Fruit fly (Drosophila melanogaster) Kc167 (cell line): Measurements from ENCODE around the gene CG10969.

Source experiments
- Myc ChIP-seq: fragments of >200 bp; optimal IDR thresholded peaks from 2 replicates; lab custom pipeline; 2017; ENCODE audit warnings: missing external identifiers
- Sin3A ChIP-seq: fragments of >200 bp; optimal IDR thresholded peaks from 2 replicates; lab custom pipeline; 2018; ENCODE audit warnings: missing external identifiers
- h ChIP-seq: fragments of >200 bp; optimal IDR thresholded peaks from 3 replicates; lab custom pipeline; 2018; ENCODE audit warnings: missing external identifiers
- psq ChIP-seq: fragments of >200 bp; optimal IDR thresholded peaks from 2 replicates; lab custom pipeline; 2017; ENCODE audit warnings: missing external identifiers
- ttk ChIP-seq: sonication (Bioruptor generic); optimal IDR thresholded peaks from 2 replicates; lab custom pipeline; 2017; ENCODE audit warnings: missing external identifiers

DNA sequence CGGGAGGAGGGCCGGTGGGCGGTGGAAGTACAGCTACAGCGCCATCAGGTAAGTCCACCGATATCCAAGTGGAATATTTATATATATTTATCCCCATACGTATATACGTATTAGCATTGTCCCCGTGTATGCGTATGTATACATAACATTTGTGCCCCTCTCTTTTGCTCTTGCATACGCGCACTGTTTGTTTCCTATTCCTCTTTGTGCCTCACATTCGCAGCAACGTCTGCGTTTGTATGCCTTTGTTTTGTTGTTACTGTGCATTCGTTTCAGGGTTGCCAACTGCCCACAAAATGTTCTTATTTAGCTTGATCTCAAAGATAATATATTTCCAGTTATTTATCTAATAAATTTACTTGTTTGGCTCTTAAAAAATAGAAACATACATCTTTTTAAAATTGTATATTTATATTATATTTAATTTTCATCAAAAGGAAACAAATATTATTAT, 25.4 kb upstream of the CG10969 start:
- no peak for TF ChIP-seq Myc (lab: Kevin White, UChicago)
- no peak for TF ChIP-seq ttk (lab: Kevin White, UChicago)
- TF ChIP-seq psq (lab: Kevin White, UChicago) = peak; percentile 97
- TF ChIP-seq Sin3A = no peak
- no peak for TF ChIP-seq h (lab: Kevin White, UChicago)
